Worm (Caenorhabditis elegans): ENCODE data around the gene C03B8.3.

Gene C03B8.3

ce11 chrIII:7711908-7712359 lies at the start of gene C03B8.3:
C03B8.3 (plus strand) TSS chrIII:7712309.
- TF ChIP-seq hmbx-1 (tag; optimal IDR thresholded peaks at IDR 0.05) (no peak), B0310.2 (tag; optimal IDR thresholded peaks at IDR 0.05) (no peak), ceh-36 (tag; optimal IDR thresholded peaks at IDR 0.05) (no peak), sea-1 (GFP tag; conservative IDR thresholded peaks at IDR 0.05) (no peak), flt-1 (GFP tag; IDR thresholded peaks at IDR 0.05) (no peak), hmg-4 (GFP tag; optimal IDR thresholded peaks at IDR 0.05) (no peak)

- TF ChIP-seq flt-1 (GFP tag; IDR thresholded peaks at IDR 0.05) (no peak), pes-1 (GFP tag; IDR thresholded peaks at IDR 0.05) (no peak), tra-4 (tag; optimal IDR thresholded peaks at IDR 0.05) (no peak), B0310.2 (tag; optimal IDR thresholded peaks at IDR 0.05) (no peak), ceh-36 (tag; optimal IDR thresholded peaks at IDR 0.05) (no peak), scrt-1 (GFP tag; IDR thresholded peaks at IDR 0.05) (no peak), aly-1 (tag; optimal IDR thresholded peaks at IDR 0.05) (no peak), ets-7 (tag; optimal IDR thresholded peaks at IDR 0.05) (no peak), sea-1 (GFP tag; conservative IDR thresholded peaks at IDR 0.05) (no peak), F13C5.2 (tag; optimal IDR thresholded peaks at IDR 0.05) (no peak), ama-1 (optimal IDR thresholded peaks at IDR 0.05) (no peak), hmbx-1 (tag; optimal IDR thresholded peaks at IDR 0.05) (no peak), hmg-4 (GFP tag; optimal IDR thresholded peaks at IDR 0.05) (no peak), ceh-13 (GFP tag; optimal IDR thresholded peaks at IDR 0.05) (no peak), tbx-37 (GFP tag; conservative IDR thresholded peaks at IDR 0.05) (no peak), tbx-11 (GFP tag; IDR thresholded peaks at IDR 0.05) (no peak), hnd-1 (tag; optimal IDR thresholded peaks at IDR 0.05) (no peak)
Observed at ce11 chrIII:7665928-7666327, 46.2 kb upstream of the C03B8.3 start.

ce11 chrIII:7672411-7672810 lies 39.7 kb upstream of the C03B8.3 start:
- TF ChIP-seq hmbx-1 (tag; optimal IDR thresholded peaks at IDR 0.05) (no peak), hmg-4 (GFP tag; optimal IDR thresholded peaks at IDR 0.05) (no peak), F13C5.2 (tag; optimal IDR thresholded peaks at IDR 0.05) (no peak), ama-1 (optimal IDR thresholded peaks at IDR 0.05) (no peak), sea-1 (GFP tag; conservative IDR thresholded peaks at IDR 0.05) (no peak), pes-1 (GFP tag; IDR thresholded peaks at IDR 0.05) (no peak), tbx-37 (GFP tag; conservative IDR thresholded peaks at IDR 0.05) (no peak), aly-1 (tag; optimal IDR thresholded peaks at IDR 0.05) (no peak)

ce11 chrIII:7692287-7692686 lies 19.8 kb upstream of the C03B8.3 start:
- TF ChIP-seq scrt-1 (GFP tag; IDR thresholded peaks at IDR 0.05): no peak
- no peak for TF ChIP-seq sea-1 (GFP tag; conservative IDR thresholded peaks at IDR 0.05)
- TF ChIP-seq hmg-4 (GFP tag; optimal IDR thresholded peaks at IDR 0.05): no peak
- TF ChIP-seq ama-1 (optimal IDR thresholded peaks at IDR 0.05): no peak

- TF ChIP-seq tra-4 (tag; optimal IDR thresholded peaks at IDR 0.05) (no peak), hmg-4 (GFP tag; optimal IDR thresholded peaks at IDR 0.05) (no peak)
Observed at ce11 chrIII:7694274-7694673, 17.8 kb upstream of the C03B8.3 start, which contains the start of gene C18H2.5. C18H2.5 (minus strand) TSS chrIII:7694374.

- TF ChIP-seq hnd-1 (tag; optimal IDR thresholded peaks at IDR 0.05): no peak
- TF ChIP-seq B0310.2 (tag; optimal IDR thresholded peaks at IDR 0.05): no peak
Observed at ce11 chrIII:7703474-7703873, 8.6 kb upstream of the C03B8.3 start.

- peak; percentile 38 for TF ChIP-seq pes-1 (GFP tag; IDR thresholded peaks at IDR 0.05)
Observed at ce11 chrIII:7708815-7709214, 3.3 kb upstream of the C03B8.3 start.

ce11 chrIII:7709391-7709790 lies 2.7 kb upstream of the C03B8.3 start, which contains the start of gene lin-13:
lin-13 (minus strand) TSS chrIII:7709491.
- TF ChIP-seq aly-1 (tag; optimal IDR thresholded peaks at IDR 0.05) (no peak), ets-7 (tag; optimal IDR thresholded peaks at IDR 0.05) (no peak), ceh-13 (GFP tag; optimal IDR thresholded peaks at IDR 0.05) (no peak), tbx-11 (GFP tag; IDR thresholded peaks at IDR 0.05) (no peak)

- TF ChIP-seq F13C5.2 (tag; optimal IDR thresholded peaks at IDR 0.05) (no peak), scrt-1 (GFP tag; IDR thresholded peaks at IDR 0.05) (no peak), B0310.2 (tag; optimal IDR thresholded peaks at IDR 0.05) (no peak), hmg-4 (GFP tag; optimal IDR thresholded peaks at IDR 0.05) (peak; percentile 51), tra-4 (tag; optimal IDR thresholded peaks at IDR 0.05) (no peak)
Observed at ce11 chrIII:7710066-7710465, 2.0 kb upstream of the C03B8.3 start.

- 0 out of 2 replicates have a peak, but pooled peaks have one; percentile 37 for TF ChIP-seq scrt-1 (GFP tag; IDR thresholded peaks at IDR 0.05)
- TF ChIP-seq hmg-4 (GFP tag; optimal IDR thresholded peaks at IDR 0.05): peak; percentile 73
- TF ChIP-seq F13C5.2 (tag; optimal IDR thresholded peaks at IDR 0.05): peak; percentile 67
- TF ChIP-seq tra-4 (tag; optimal IDR thresholded peaks at IDR 0.05): no peak
- TF ChIP-seq ceh-36 (tag; optimal IDR thresholded peaks at IDR 0.05): peak; percentile 39
- no peak for TF ChIP-seq flt-1 (GFP tag; IDR thresholded peaks at IDR 0.05)
- no peak for TF ChIP-seq sea-1 (GFP tag; conservative IDR thresholded peaks at IDR 0.05)
- no peak for TF ChIP-seq ets-7 (tag; optimal IDR thresholded peaks at IDR 0.05)
- TF ChIP-seq ama-1 (optimal IDR thresholded peaks at IDR 0.05): no peak
Observed at ce11 chrIII:7710943-7711342, 1.2 kb upstream of the C03B8.3 start.
